Worm (Caenorhabditis elegans): ENCODE data around the gene pqn-51.
A peak's percentile ranks its signal among the peaks of the same experiment; 100 is the strongest.

Gene pqn-51

DNA sequence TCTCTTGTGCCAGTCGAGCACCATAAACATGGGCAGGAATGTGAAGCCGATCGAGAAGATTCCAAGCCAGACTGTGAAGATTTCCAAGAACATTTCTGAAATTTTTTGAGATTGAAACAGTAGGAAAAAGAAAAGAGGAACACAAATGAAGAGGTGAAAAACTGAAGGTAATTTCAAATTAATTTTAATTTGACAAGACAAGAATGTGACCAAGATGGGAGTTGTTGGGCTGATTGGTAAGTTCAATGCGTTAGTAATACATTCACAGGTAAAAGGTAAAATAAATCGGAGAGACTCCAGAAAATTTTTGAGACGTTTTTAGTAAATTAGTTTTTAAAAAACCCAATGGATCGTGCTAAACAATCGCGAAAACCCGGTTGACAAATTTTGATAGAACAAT, 18.7 kb upstream of the pqn-51 start, which contains the start of gene swt-7:
Gene swt-7, minus strand, starts transcription at position 101 of the 400 bp plus-strand sequence.
- TF ChIP-seq mml-1 (tag; optimal IDR thresholded peaks at IDR 0.05) (no peak), R02D3.7 (tag; optimal IDR thresholded peaks at IDR 0.05) (no peak), nhr-23 (tag; optimal IDR thresholded peaks at IDR 0.05) (no peak), ceh-28 (tag; optimal IDR thresholded peaks at IDR 0.05) (no peak), pha-4 (tag; optimal IDR thresholded peaks at IDR 0.05) (no peak), fkh-10 (GFP tag; optimal IDR thresholded peaks at IDR 0.05) (no peak), zag-1 (tag; optimal IDR thresholded peaks at IDR 0.05) (no peak), fkh-2 (tag; optimal IDR thresholded peaks at IDR 0.05) (no peak), skn-1 (tag; optimal IDR thresholded peaks at IDR 0.05) (no peak), aly-2 (tag; optimal IDR thresholded peaks at IDR 0.05) (no peak), nhr-25 (tag; optimal IDR thresholded peaks at IDR 0.05) (no peak), daf-12 (tag; optimal IDR thresholded peaks at IDR 0.05) (no peak), fos-1 (tag; optimal IDR thresholded peaks at IDR 0.05) (no peak), jun-1 (tag; optimal IDR thresholded peaks at IDR 0.05) (no peak), hmg-11 (tag; optimal IDR thresholded peaks at IDR 0.05) (no peak), lin-15B (tag; optimal IDR thresholded peaks at IDR 0.05) (no peak), nfya-1 (tag; optimal IDR thresholded peaks at IDR 0.05; ENCODE audit: insufficient read depth) (no peak)

DNA sequence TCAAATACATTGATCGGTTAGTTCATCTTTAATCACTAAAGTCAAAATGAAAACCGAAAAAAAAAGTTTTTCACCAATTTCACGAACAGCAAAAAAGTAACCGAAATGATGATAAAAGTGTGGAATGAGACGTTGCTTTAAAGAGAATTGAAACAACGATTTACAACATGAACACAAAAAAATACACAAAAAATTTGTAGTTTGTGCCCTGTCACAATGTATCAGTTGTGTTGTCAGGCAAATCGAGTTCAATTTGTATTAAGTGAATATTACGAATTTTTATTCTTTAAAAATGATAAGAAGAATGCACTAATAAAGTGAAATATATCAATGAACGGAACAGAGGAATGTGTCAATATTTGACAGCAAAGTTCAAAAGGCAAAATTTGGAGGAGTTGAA, 17.6 kb upstream of the pqn-51 start:
- TF ChIP-seq elt-2 (tag; optimal IDR thresholded peaks at IDR 0.05) (peak; percentile 66), jun-1 (tag; optimal IDR thresholded peaks at IDR 0.05) (no peak), nhr-25 (tag; optimal IDR thresholded peaks at IDR 0.05) (no peak)

DNA sequence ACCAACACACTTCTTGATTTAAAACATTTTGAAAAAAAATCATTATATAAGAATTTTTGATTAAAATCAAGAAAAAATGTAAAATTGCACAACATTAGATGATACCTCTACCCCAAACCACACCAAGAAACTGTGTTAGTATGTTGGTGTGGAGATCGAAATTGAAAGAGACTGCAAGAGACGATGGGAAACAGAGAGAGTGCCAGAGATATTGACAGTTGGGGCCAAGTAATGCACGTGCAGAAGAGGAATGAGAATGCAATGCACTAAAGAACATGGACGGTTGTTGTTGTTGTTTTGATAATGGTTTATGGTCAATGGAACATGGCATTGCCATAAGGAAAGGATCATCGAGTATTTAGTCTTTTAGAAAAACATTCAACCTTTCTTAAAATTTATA, 17.2 kb upstream of the pqn-51 start:
- TF ChIP-seq mdl-1 (tag; optimal IDR thresholded peaks at IDR 0.05), result peak; percentile 68
- TF ChIP-seq lin-39 (tag; optimal IDR thresholded peaks at IDR 0.05), result peak; percentile 0
- no peak for TF ChIP-seq nhr-11 (tag; optimal IDR thresholded peaks at IDR 0.05)
- TF ChIP-seq nhr-23 (tag; optimal IDR thresholded peaks at IDR 0.05), result peak; percentile 42
- no peak for TF ChIP-seq eor-1 (tag; optimal IDR thresholded peaks at IDR 0.05)
- peak; percentile 11 for TF ChIP-seq pha-4 (tag; optimal IDR thresholded peaks at IDR 0.05)
- peak; percentile 48 for TF ChIP-seq elt-2 (tag; optimal IDR thresholded peaks at IDR 0.05)
- TF ChIP-seq mml-1 (tag; optimal IDR thresholded peaks at IDR 0.05), result peak; percentile 58
- TF ChIP-seq pqm-1 (tag; optimal IDR thresholded peaks at IDR 0.05), result peak; percentile 41
- no peak for TF ChIP-seq lin-15B (tag; optimal IDR thresholded peaks at IDR 0.05)
- no peak for TF ChIP-seq fkh-10 (GFP tag; optimal IDR thresholded peaks at IDR 0.05)

DNA sequence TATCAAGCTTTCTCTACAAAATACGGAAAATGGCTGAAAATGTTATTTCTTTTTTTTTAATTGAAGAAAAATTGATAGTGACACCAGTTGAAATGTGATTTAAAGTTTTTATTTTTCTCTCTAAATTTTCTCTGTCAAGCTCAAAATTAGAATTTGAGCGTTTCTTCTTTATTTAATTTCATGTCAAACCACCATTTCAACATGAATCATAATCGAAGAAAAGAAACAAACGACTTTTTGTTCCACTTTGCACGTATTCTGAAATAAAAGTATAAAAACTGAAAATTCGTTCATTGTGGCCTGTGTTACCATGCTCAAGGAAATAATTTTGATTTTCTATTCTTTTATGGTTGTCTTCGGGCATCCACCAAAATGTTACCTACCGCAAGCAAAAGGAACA, 16.3 kb upstream of the pqn-51 start, which contains the start of gene K11D12.13:
Gene K11D12.13, plus strand, starts transcription at position 301 of the 400 bp plus-strand sequence.
- no peak for TF ChIP-seq lin-15B (tag; optimal IDR thresholded peaks at IDR 0.05)
- no peak for TF ChIP-seq nhr-67 (tag; optimal IDR thresholded peaks at IDR 0.05)
- TF ChIP-seq eor-1 (tag; optimal IDR thresholded peaks at IDR 0.05), result no peak
- no peak for TF ChIP-seq elt-3 (tag; optimal IDR thresholded peaks at IDR 0.05)
- no peak for TF ChIP-seq fkh-10 (GFP tag; optimal IDR thresholded peaks at IDR 0.05)
- TF ChIP-seq mml-1 (tag; optimal IDR thresholded peaks at IDR 0.05), result no peak
- TF ChIP-seq daf-12 (tag; optimal IDR thresholded peaks at IDR 0.05), result no peak
- TF ChIP-seq ztf-11 (tag; optimal IDR thresholded peaks at IDR 0.05), result no peak
- no peak for TF ChIP-seq mdl-1 (tag; optimal IDR thresholded peaks at IDR 0.05)
- no peak for TF ChIP-seq egl-27 (tag; optimal IDR thresholded peaks at IDR 0.05)
- TF ChIP-seq unc-62 (GFP tag; optimal IDR thresholded peaks at IDR 0.05), result no peak
- TF ChIP-seq nhr-77 (tag; optimal IDR thresholded peaks at IDR 0.05), result no peak
- no peak for TF ChIP-seq ama-1 (optimal IDR thresholded peaks at IDR 0.05)
- no peak for TF ChIP-seq nhr-23 (tag; optimal IDR thresholded peaks at IDR 0.05)

DNA sequence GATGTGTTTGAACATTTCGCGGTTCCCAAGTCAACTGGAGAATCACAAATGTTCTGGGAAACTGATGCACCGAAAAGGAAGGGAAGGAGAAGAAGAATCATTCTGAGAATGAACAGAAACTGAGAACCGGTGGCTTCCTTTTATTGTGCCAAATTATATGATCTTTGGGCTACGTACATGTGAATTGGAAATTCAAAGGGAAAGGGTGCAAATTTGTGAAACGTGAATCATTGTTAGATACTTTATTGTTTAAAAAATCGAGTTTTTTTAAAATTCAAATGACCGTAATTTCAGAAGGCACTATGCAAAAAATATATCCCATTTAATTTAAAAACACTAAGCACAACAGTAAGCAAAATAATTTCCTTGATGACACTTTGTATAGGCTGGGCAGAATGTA, 14.3 kb upstream of the pqn-51 start, which contains the start of gene K11D12.6:
Gene K11D12.6, minus strand, starts transcription at position 101 of the 400 bp plus-strand sequence.
- TF ChIP-seq zag-1 (tag; optimal IDR thresholded peaks at IDR 0.05), result no peak
- TF ChIP-seq skn-1 (tag; optimal IDR thresholded peaks at IDR 0.05), result no peak
- TF ChIP-seq pha-4 (tag; optimal IDR thresholded peaks at IDR 0.05), result no peak
- TF ChIP-seq hmg-11 (tag; optimal IDR thresholded peaks at IDR 0.05), result no peak
- no peak for TF ChIP-seq fkh-2 (tag; optimal IDR thresholded peaks at IDR 0.05)
- no peak for TF ChIP-seq nhr-11 (tag; optimal IDR thresholded peaks at IDR 0.05)
- no peak for TF ChIP-seq nhr-23 (tag; optimal IDR thresholded peaks at IDR 0.05)
- no peak for TF ChIP-seq mdl-1 (tag; optimal IDR thresholded peaks at IDR 0.05)
- TF ChIP-seq pqm-1 (tag; optimal IDR thresholded peaks at IDR 0.05), result no peak
- TF ChIP-seq nhr-76 (tag; optimal IDR thresholded peaks at IDR 0.05), result no peak
- TF ChIP-seq mml-1 (tag; optimal IDR thresholded peaks at IDR 0.05), result no peak
- TF ChIP-seq lin-15B (tag; optimal IDR thresholded peaks at IDR 0.05), result no peak

DNA sequence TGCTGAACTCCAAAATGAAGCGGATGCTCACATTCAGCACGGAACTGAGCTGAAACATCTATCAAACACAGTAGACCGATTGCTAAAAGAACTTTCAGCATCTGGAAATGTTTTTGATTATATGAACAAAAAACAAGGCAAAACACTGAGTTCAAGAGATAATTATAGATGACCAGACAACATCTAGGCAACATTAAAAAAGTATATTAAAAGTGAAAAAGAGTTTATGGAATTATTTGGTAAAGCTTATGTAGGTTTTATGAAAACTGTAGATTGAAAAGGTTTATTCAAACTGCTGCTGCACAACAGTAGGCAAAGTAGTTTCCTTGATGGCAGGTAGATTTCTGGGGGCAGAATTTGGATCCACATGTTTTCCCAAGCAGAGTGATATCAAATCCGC, 13.0 kb upstream of the pqn-51 start, which contains the start of gene K11D12.7:
Gene K11D12.7, minus strand, starts transcription at position 101 of the 400 bp plus-strand sequence.
- TF ChIP-seq skn-1 (tag; optimal IDR thresholded peaks at IDR 0.05) (no peak), nhr-67 (tag; optimal IDR thresholded peaks at IDR 0.05) (no peak), nhr-237 (tag; optimal IDR thresholded peaks at IDR 0.05) (no peak), hmg-11 (tag; optimal IDR thresholded peaks at IDR 0.05) (no peak), nhr-12 (tag; optimal IDR thresholded peaks at IDR 0.05) (no peak), snpc-4 (tag; optimal IDR thresholded peaks at IDR 0.05) (no peak), ztf-11 (tag; optimal IDR thresholded peaks at IDR 0.05) (no peak), unc-39 (tag; optimal IDR thresholded peaks at IDR 0.05) (no peak), fos-1 (tag; optimal IDR thresholded peaks at IDR 0.05) (no peak), lin-39 (tag; optimal IDR thresholded peaks at IDR 0.05) (no peak), elt-2 (tag; optimal IDR thresholded peaks at IDR 0.05) (no peak), nhr-76 (tag; optimal IDR thresholded peaks at IDR 0.05) (no peak), nhr-28 (tag; optimal IDR thresholded peaks at IDR 0.05) (no peak), nhr-23 (tag; optimal IDR thresholded peaks at IDR 0.05) (no peak), mml-1 (tag; optimal IDR thresholded peaks at IDR 0.05) (no peak), ztf-4 (tag; optimal IDR thresholded peaks at IDR 0.05) (no peak), nhr-43 (tag; optimal IDR thresholded peaks at IDR 0.05; ENCODE audit: poor library complexity, severe bottlenecking) (no peak), egl-27 (tag; optimal IDR thresholded peaks at IDR 0.05) (no peak), ama-1 (optimal IDR thresholded peaks at IDR 0.05) (no peak)

Data from whole organism, L3 larva.